Worm (Caenorhabditis elegans) whole organism, L1 larva: ENCODE results near the gene T27A1.2.

Experiments used
- C04F5.9 ChIP-seq: sonication (generic microtip); optimal IDR thresholded peaks from 2 replicates; lab custom pipeline; 2016; ENCODE audit warnings: missing genetic modification characterization, missing compliant biosample characterization
- C16A3.4 ChIP-seq: fragments of 150-350 bp; optimal IDR thresholded peaks from 2 replicates; lab custom pipeline; 2014; ENCODE audit warnings: missing biosample characterization, missing genetic modification characterization
- alr-1 ChIP-seq: fragments of 200-800 bp; sonication (Bioruptor generic); optimal IDR thresholded peaks from 2 replicates; lab custom pipeline; 2018; ENCODE audit warnings: borderline replicate concordance, mild to moderate bottlenecking, missing genetic modification characterization, missing compliant biosample characterization
- ama-1 ChIP-seq: fragments of 150-350 bp; optimal IDR thresholded peaks from 2 replicates; lab custom pipeline; 2014
- ceh-8 ChIP-seq: fragments of 200-800 bp; sonication (Bioruptor generic); optimal IDR thresholded peaks from 2 replicates; lab custom pipeline; 2018; ENCODE audit warnings: mild to moderate bottlenecking, missing genetic modification characterization, moderate library complexity, missing compliant biosample characterization
- ceh-90 ChIP-seq: sonication (generic microtip); optimal IDR thresholded peaks from 2 replicates; lab custom pipeline; 2016; ENCODE audit warnings: missing genetic modification characterization, missing compliant biosample characterization
- dpl-1 ChIP-seq, 3 experiments: fragments of 150-350 bp in 2 of 3; sonication (generic microtip) in 1 of 3; optimal IDR thresholded peaks; 2 replicates each; lab custom pipeline; 2014 to 2017; ENCODE audit warnings: missing biosample characterization in 3 of 3, missing genetic modification characterization in 3 of 3, missing genetic modification reagents in 3 of 3
- efl-1 ChIP-seq, 4 experiments: fragments of 150-350 bp; optimal IDR thresholded peaks in 3 of 4; peaks in 1 of 4; 1 replicate in 1 of 4; 2 replicates in 3 of 4; lab custom pipeline; 2014; ENCODE audit warnings: missing biosample characterization in 2 of 4, missing genetic modification characterization in 2 of 4, missing genetic modification reagents in 2 of 4
- egl-13 ChIP-seq: sonication (generic microtip); optimal IDR thresholded peaks from 2 replicates; lab custom pipeline; 2016; ENCODE audit warnings: missing genotype, missing genetic modification reagents, missing genetic modification characterization, missing compliant biosample characterization
- ets-5 ChIP-seq: fragments of 200-800 bp; sonication (Bioruptor generic); IDR thresholded peaks from 2 replicates; pipeline ENCODE4 v1.3.6; 2022; ENCODE audit warnings: missing genetic modification characterization, missing compliant biosample characterization
- fkh-10 ChIP-seq: sonication (generic microtip); optimal IDR thresholded peaks from 2 replicates; lab custom pipeline; 2017; ENCODE audit warnings: missing biosample characterization, missing genetic modification reagents, missing genetic modification characterization
- fkh-4 ChIP-seq: sonication (generic microtip); optimal IDR thresholded peaks from 2 replicates; lab custom pipeline; 2016; ENCODE audit warnings: missing compliant biosample characterization, missing genetic modification characterization, borderline replicate concordance
- fkh-8 ChIP-seq: sonication (generic microtip); optimal IDR thresholded peaks from 2 replicates; lab custom pipeline; 2016; ENCODE audit warnings: mild to moderate bottlenecking, missing genetic modification characterization, missing compliant biosample characterization
- fos-1 ChIP-seq: fragments of 150-350 bp; optimal IDR thresholded peaks from 2 replicates; lab custom pipeline; 2014; ENCODE audit warnings: missing biosample characterization, missing genetic modification characterization
- hlh-17 ChIP-seq: fragments of 200-800 bp; sonication (Bioruptor generic); optimal IDR thresholded peaks from 2 replicates; lab custom pipeline; 2018; ENCODE audit warnings: missing genetic modification characterization, mild to moderate bottlenecking, missing compliant biosample characterization, moderate library complexity, borderline replicate concordance
- hlh-4 ChIP-seq: sonication (generic microtip); optimal IDR thresholded peaks from 2 replicates; lab custom pipeline; 2016; ENCODE audit warnings: mild to moderate bottlenecking, missing genetic modification characterization, missing compliant biosample characterization
- isw-1 ChIP-seq: fragments of 200-800 bp; sonication (Bioruptor generic); IDR thresholded peaks from 2 replicates; pipeline ENCODE4 v1.3.6; 2022; ENCODE audit warnings: missing genetic modification characterization, missing compliant biosample characterization
- lin-13 ChIP-seq: fragments of 150-350 bp; optimal IDR thresholded peaks from 2 replicates; lab custom pipeline; 2014; ENCODE audit warnings: missing biosample characterization, missing genetic modification reagents, missing genetic modification characterization
- lin-14 ChIP-seq: fragments of 200-800 bp; sonication (Bioruptor generic); optimal IDR thresholded peaks from 2 replicates; lab custom pipeline; 2018; ENCODE audit warnings: mild to moderate bottlenecking, missing genetic modification characterization, moderate library complexity, missing compliant biosample characterization
- lin-15B ChIP-seq: fragments of 150-350 bp; sonication (generic microtip); optimal IDR thresholded peaks from 3 replicates; lab custom pipeline; 2014; ENCODE audit warnings: missing biosample characterization, missing genetic modification characterization
- lin-35 ChIP-seq, 2 experiments: fragments of 150-350 bp; optimal IDR thresholded peaks; 2 replicates each; lab custom pipeline; 2014; ENCODE audit warnings: missing biosample characterization in 2 of 2, missing genetic modification characterization in 2 of 2, missing genetic modification reagents in 2 of 2
- lin-39 ChIP-seq: fragments of 150-350 bp; optimal IDR thresholded peaks from 2 replicates; lab custom pipeline; 2014; ENCODE audit warnings: missing biosample characterization, missing genetic modification reagents, missing genetic modification characterization
- lsy-2 ChIP-seq, 2 experiments: fragments of 150-350 bp; optimal IDR thresholded peaks; 2 replicates each; lab custom pipeline; 2014; ENCODE audit warnings: missing biosample characterization in 2 of 2, missing genetic modification characterization in 2 of 2
- mab-9 ChIP-seq: fragments of 200-800 bp; sonication (Bioruptor generic); IDR thresholded peaks from 2 replicates; pipeline ENCODE4 v1.3.6; 2022; ENCODE audit warnings: missing genetic modification reagents, missing genetic modification characterization, missing compliant biosample characterization
- mdl-1 ChIP-seq, 2 experiments: fragments of 150-350 bp; optimal IDR thresholded peaks; 2 replicates each; lab custom pipeline; 2014 to 2017; ENCODE audit warnings: missing biosample characterization in 2 of 2, missing genetic modification characterization in 2 of 2, inconsistent platforms in 1 of 2
- mef-2 ChIP-seq: fragments of 150-350 bp; optimal IDR thresholded peaks from 2 replicates; lab custom pipeline; 2014; ENCODE audit warnings: missing biosample characterization, missing genetic modification characterization
- mep-1 ChIP-seq: fragments of 150-350 bp; optimal IDR thresholded peaks from 2 replicates; lab custom pipeline; 2014; ENCODE audit warnings: missing biosample characterization, missing genetic modification characterization
- nhr-11 ChIP-seq: fragments of 150-350 bp; optimal IDR thresholded peaks from 2 replicates; lab custom pipeline; 2014; ENCODE audit warnings: missing biosample characterization, missing genetic modification characterization
- nhr-19 ChIP-seq: fragments of 200-800 bp; sonication (Bioruptor generic); conservative IDR thresholded peaks from 2 replicates; pipeline ENCODE4 v1.3.6; 2022; ENCODE audit warnings: missing genetic modification characterization, missing compliant biosample characterization
- nhr-20 ChIP-seq: sonication (generic microtip); optimal IDR thresholded peaks from 2 replicates; lab custom pipeline; 2016; ENCODE audit warnings: mild to moderate bottlenecking, missing genetic modification characterization, missing compliant biosample characterization
- nhr-28 ChIP-seq: fragments of 150-350 bp; optimal IDR thresholded peaks from 2 replicates; lab custom pipeline; 2014; ENCODE audit warnings: missing biosample characterization, missing genetic modification characterization
- nhr-47 ChIP-seq: sonication (generic microtip); optimal IDR thresholded peaks from 2 replicates; lab custom pipeline; 2016; ENCODE audit warnings: mild to moderate bottlenecking, missing genetic modification characterization, moderate library complexity, missing compliant biosample characterization
- nhr-71 ChIP-seq: sonication (generic microtip); optimal IDR thresholded peaks from 2 replicates; lab custom pipeline; 2016; ENCODE audit warnings: mild to moderate bottlenecking, missing genetic modification characterization, moderate library complexity, missing compliant biosample characterization
- nhr-76 ChIP-seq: sonication (generic microtip); optimal IDR thresholded peaks from 2 replicates; lab custom pipeline; 2017; ENCODE audit warnings: missing biosample characterization, missing genetic modification characterization
- nhr-85 ChIP-seq: sonication (generic microtip); peaks from one replicate; lab custom pipeline; 2016; ENCODE audit warnings: missing genetic modification characterization, inconsistent platforms, missing compliant biosample characterization
- nhr-90 ChIP-seq: sonication (generic microtip); optimal IDR thresholded peaks from 2 replicates; lab custom pipeline; 2016; ENCODE audit warnings: mild to moderate bottlenecking, missing genetic modification characterization, missing compliant biosample characterization; ENCODE audit not compliant: poor library complexity
- pax-3 ChIP-seq: fragments of 200-800 bp; sonication (Bioruptor generic); optimal IDR thresholded peaks from 2 replicates; lab custom pipeline; 2018; ENCODE audit warnings: mild to moderate bottlenecking, missing genetic modification characterization, moderate library complexity, missing compliant biosample characterization
- pqm-1 ChIP-seq: sonication (generic microtip); optimal IDR thresholded peaks from 3 replicates; lab custom pipeline; 2017; ENCODE audit warnings: missing biosample characterization, missing genetic modification characterization
- rnt-1 ChIP-seq: sonication (generic microtip); optimal IDR thresholded peaks from 2 replicates; lab custom pipeline; 2016; ENCODE audit warnings: mild to moderate bottlenecking, missing genetic modification characterization, moderate library complexity, missing compliant biosample characterization
- snu-23 ChIP-seq: sonication (generic microtip); optimal IDR thresholded peaks from 2 replicates; lab custom pipeline; 2016; ENCODE audit warnings: missing genetic modification characterization, missing compliant biosample characterization
- sox-4 ChIP-seq: sonication (generic microtip); optimal IDR thresholded peaks from 2 replicates; lab custom pipeline; 2016; ENCODE audit warnings: missing genetic modification characterization, missing compliant biosample characterization
- sup-37 ChIP-seq: fragments of 200-800 bp; sonication (Bioruptor generic); optimal IDR thresholded peaks from 2 replicates; lab custom pipeline; 2018; ENCODE audit warnings: mild to moderate bottlenecking, missing genetic modification characterization, missing compliant biosample characterization
- swsn-7 ChIP-seq: sonication (generic microtip); optimal IDR thresholded peaks from 2 replicates; lab custom pipeline; 2016; ENCODE audit warnings: missing genetic modification characterization, missing compliant biosample characterization
- tbx-2 ChIP-seq: sonication (generic microtip); optimal IDR thresholded peaks from 2 replicates; lab custom pipeline; 2016; ENCODE audit warnings: missing genetic modification characterization, missing compliant biosample characterization
- unc-130 ChIP-seq: fragments of 150-350 bp; optimal IDR thresholded peaks from 2 replicates; lab custom pipeline; 2017; ENCODE audit warnings: missing biosample characterization, missing genetic modification characterization, inconsistent platforms
- unc-30 ChIP-seq: sonication (generic microtip); optimal IDR thresholded peaks from 2 replicates; lab custom pipeline; 2017; ENCODE audit warnings: missing biosample characterization, missing genetic modification characterization
- unc-98 ChIP-seq: fragments of 200-800 bp; sonication (Bioruptor generic); IDR thresholded peaks from 2 replicates; pipeline ENCODE4 v1.3.6; 2022; ENCODE audit warnings: missing genetic modification characterization, missing compliant biosample characterization
- vab-15 ChIP-seq: sonication (generic microtip); optimal IDR thresholded peaks from 2 replicates; lab custom pipeline; 2017; ENCODE audit warnings: missing genotype, mild to moderate bottlenecking, missing genetic modification characterization, missing compliant biosample characterization
- xbp-1 ChIP-seq: sonication (generic microtip); optimal IDR thresholded peaks from 2 replicates; lab custom pipeline; 2016; ENCODE audit warnings: missing genetic modification characterization, missing compliant biosample characterization
- ztf-11 ChIP-seq, 2 experiments: sonication (generic microtip); optimal IDR thresholded peaks; 2 replicates each; lab custom pipeline; 2016 to 2017; ENCODE audit warnings: missing genetic modification characterization in 2 of 2, missing biosample characterization in 1 of 2, missing compliant biosample characterization in 1 of 2

T27A1.2 gene

DNA sequence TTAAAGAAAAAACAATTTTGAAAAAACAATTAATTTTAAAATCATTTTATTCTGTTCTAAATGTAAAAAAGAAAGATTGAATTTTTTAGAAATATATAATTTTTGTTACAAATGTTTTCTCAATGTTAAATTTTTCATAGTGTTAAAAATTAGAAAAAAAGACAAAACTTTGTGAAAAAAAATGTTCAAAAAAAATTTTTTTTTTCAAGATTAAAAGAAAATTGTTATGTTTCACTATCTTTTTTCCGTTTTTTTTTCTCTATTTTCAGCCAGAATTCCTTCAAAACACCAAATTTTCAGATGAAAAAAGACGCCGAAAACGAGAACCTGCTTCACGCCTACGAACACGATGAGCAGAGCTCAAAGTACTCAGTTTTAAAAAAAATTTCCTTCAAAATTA, 41.6 kb downstream of the T27A1.2 start, which contains the start of gene sms-5:
sms-5 (plus strand) TSS at position 301 of the 400 bp plus-strand sequence.
- TF ChIP-seq vab-15 (tag; lab: Kevin White, UChicago), result no peak
- TF ChIP-seq nhr-47, result no peak
- TF ChIP-seq lin-13, result no peak
- TF ChIP-seq ceh-8 (GFP tag; lab: Kevin White, UChicago), result no peak
- TF ChIP-seq unc-30 (tag; lab: Kevin White, UChicago), result no peak
- no peak for TF ChIP-seq fkh-10
- no peak for TF ChIP-seq ama-1 (lab: Kevin White, UChicago)
- TF ChIP-seq lsy-2 (tag; optimal IDR thresholded peaks at IDR 0.05; lab: Kevin White, UChicago), result no peak
- TF ChIP-seq C04F5.9 (tag; lab: Kevin White, UChicago), result no peak
- TF ChIP-seq hlh-17, result no peak
- TF ChIP-seq fos-1 (tag; lab: Kevin White, UChicago), result no peak
- TF ChIP-seq nhr-19 (GFP tag; lab: Robert Waterston, UW), result no peak

DNA sequence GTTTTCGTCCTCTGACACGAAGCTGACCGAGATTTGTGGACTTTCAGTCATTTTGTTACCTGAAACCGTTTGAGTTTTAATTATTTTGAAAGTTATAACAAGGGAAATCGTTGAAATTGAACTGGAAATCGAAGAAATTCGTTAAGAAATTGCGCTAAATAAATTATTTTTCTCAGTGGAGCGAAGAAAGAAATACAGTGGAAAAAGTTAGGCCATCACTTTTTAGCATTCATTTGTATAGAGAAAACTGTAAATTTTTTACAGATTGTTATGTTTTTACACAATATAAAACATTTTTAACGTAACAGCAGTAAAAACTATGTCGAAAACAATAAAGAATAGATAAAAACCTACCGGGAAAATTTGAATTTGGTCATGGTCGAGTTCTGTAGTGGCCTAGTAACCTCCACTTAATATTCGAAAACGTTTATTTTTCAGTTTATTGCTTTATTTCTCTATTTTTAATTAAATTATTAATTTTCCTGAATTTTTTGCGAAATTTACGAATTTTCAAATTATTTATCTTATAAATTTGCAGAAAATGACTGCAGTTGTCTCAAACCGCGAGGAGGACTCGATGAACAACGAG, 52.3 kb downstream of the T27A1.2 start, which contains the start of the genes gldi-1 and prp-21:
gldi-1 (minus strand) TSS at position 51 of the 589 bp plus-strand sequence.
prp-21 (plus strand) TSS at position 539 of the 589 bp plus-strand sequence.
- TF ChIP-seq ceh-90, result peak; percentile 79
- TF ChIP-seq nhr-28 (tag; lab: Kevin White, UChicago), result no peak
- TF ChIP-seq tbx-2 (tag; lab: Kevin White, UChicago), result peak; percentile 37
- TF ChIP-seq mep-1 (tag; lab: Kevin White, UChicago), result peak; percentile 16
- TF ChIP-seq nhr-19 (GFP tag; lab: Robert Waterston, UW), result no peak
- no peak for TF ChIP-seq pqm-1
- peak; percentile 11 for TF ChIP-seq egl-13 (tag; lab: Kevin White, UChicago)
- peak; percentile 31 to 42 for TF ChIP-seq efl-1 (optimal IDR thresholded peaks at IDR 0.05; lab: Kevin White, UChicago)
- peak; percentile 54 to 87 for TF ChIP-seq efl-1 (GFP tag; optimal IDR thresholded peaks at IDR 0.05 in 1 of 2; lab: Kevin White, UChicago)
- no peak for TF ChIP-seq nhr-76 (tag; lab: Kevin White, UChicago)
- TF ChIP-seq lin-14 (GFP tag; lab: Kevin White, UChicago), result no peak
- no peak for TF ChIP-seq fos-1 (tag; lab: Kevin White, UChicago)
- no peak for TF ChIP-seq nhr-11 (tag; lab: Kevin White, UChicago)
- TF ChIP-seq mef-2 (tag; lab: Kevin White, UChicago), result no peak
- TF ChIP-seq sup-37 (GFP tag; lab: Kevin White, UChicago), result no peak
- TF ChIP-seq lin-39, result no peak
- TF ChIP-seq swsn-7, result peak; percentile 22
- no peak for TF ChIP-seq vab-15 (tag; lab: Kevin White, UChicago)
- TF ChIP-seq ztf-11 (tag; optimal IDR thresholded peaks at IDR 0.05; lab: Kevin White, UChicago), result peak in 1 of 2 experiments; percentile 63
- peak; percentile 45 for TF ChIP-seq fkh-8 (tag; lab: Kevin White, UChicago)
- no peak for TF ChIP-seq unc-130 (tag; lab: Kevin White, UChicago)
- TF ChIP-seq snu-23, result peak; percentile 39
- no peak for TF ChIP-seq hlh-4 (tag; lab: Kevin White, UChicago)
- peak; percentile 57 for TF ChIP-seq nhr-71 (tag; lab: Kevin White, UChicago)
- TF ChIP-seq C16A3.4, result peak; percentile 6
- TF ChIP-seq alr-1 (tag; lab: Kevin White, UChicago), result no peak
- TF ChIP-seq mdl-1 (tag; optimal IDR thresholded peaks at IDR 0.05; lab: Kevin White, UChicago), result no peak
- no peak for TF ChIP-seq rnt-1 (tag; lab: Kevin White, UChicago)
- no peak for TF ChIP-seq unc-30 (tag; lab: Kevin White, UChicago)
- TF ChIP-seq nhr-90 (tag; lab: Kevin White, UChicago), result peak; percentile 3
- peak; percentile 79 for TF ChIP-seq nhr-85 (tag; lab: Kevin White, UChicago)
- no peak for TF ChIP-seq mab-9 (GFP tag; lab: Robert Waterston, UW)
- TF ChIP-seq xbp-1 (tag; lab: Kevin White, UChicago), result peak; percentile 35
- no peak for TF ChIP-seq unc-98 (GFP tag; lab: Robert Waterston, UW)
- TF ChIP-seq isw-1 (GFP tag; lab: Robert Waterston, UW), result peak; percentile 24; the same call in 1 of the 2 replicates
- peak; percentile 34 for TF ChIP-seq nhr-20 (tag; lab: Kevin White, UChicago)
- TF ChIP-seq pax-3 (tag; lab: Kevin White, UChicago), result peak; percentile 6
- TF ChIP-seq lin-35 (GFP tag; optimal IDR thresholded peaks at IDR 0.05; lab: Kevin White, UChicago), result peak; percentile 48 to 51
- TF ChIP-seq fkh-4 (tag; lab: Kevin White, UChicago), result peak; percentile 55
- no peak for TF ChIP-seq ets-5 (GFP tag; lab: Robert Waterston, UW)
- peak; percentile 49 for TF ChIP-seq lin-15B (tag; lab: Kevin White, UChicago)
- TF ChIP-seq sox-4, result no peak
- peak; percentile 29 to 62 (median 41) for TF ChIP-seq dpl-1 (GFP tag; optimal IDR thresholded peaks at IDR 0.05; lab: Kevin White, UChicago)
